Fruit fly (Drosophila melanogaster) whole organism, prepupa: Measurements from ENCODE around the gene Parg.

Experiments used
- CG8119 ChIP-seq: fragments of 200-800 bp; sonication (Bioruptor generic); IDR thresholded peaks from 3 replicates; pipeline ENCODE4 v1.3.6; 2022; ENCODE audit warnings: missing biosample characterization, missing genetic modification characterization
- Ets96B ChIP-seq: fragments of 200-800 bp; optimal IDR thresholded peaks from 2 replicates; lab custom pipeline; 2019; ENCODE audit warnings: missing biosample characterization, mild to moderate bottlenecking, missing genetic modification characterization, moderate library complexity
- Gug ChIP-seq: fragments of 200-800 bp; sonication (Bioruptor generic); IDR thresholded peaks from 2 replicates; pipeline ENCODE4 v1.3.6; 2022; ENCODE audit warnings: missing biosample characterization, missing genetic modification characterization
- OdsH ChIP-seq: fragments of 200-800 bp; sonication (Bioruptor generic); optimal IDR thresholded peaks from 3 replicates; lab custom pipeline; 2016; ENCODE audit warnings: missing biosample characterization, missing genetic modification characterization

dm6 chrX:3667199-3667671 is 4.1 kb downstream of the Parg start, which contains the start of gene Ilp7:
- TF ChIP-seq OdsH = peak; percentile 30
- TF ChIP-seq Gug = 0 out of 2 replicates have a peak, but pooled peaks have one; percentile 16
- no peak for TF ChIP-seq CG8119
- no peak for TF ChIP-seq Ets96B (tag; lab: Kevin White, UChicago)
